Fruit fly (Drosophila melanogaster): Measurements from ENCODE around the gene CG6999.

Gene CG6999

DNA sequence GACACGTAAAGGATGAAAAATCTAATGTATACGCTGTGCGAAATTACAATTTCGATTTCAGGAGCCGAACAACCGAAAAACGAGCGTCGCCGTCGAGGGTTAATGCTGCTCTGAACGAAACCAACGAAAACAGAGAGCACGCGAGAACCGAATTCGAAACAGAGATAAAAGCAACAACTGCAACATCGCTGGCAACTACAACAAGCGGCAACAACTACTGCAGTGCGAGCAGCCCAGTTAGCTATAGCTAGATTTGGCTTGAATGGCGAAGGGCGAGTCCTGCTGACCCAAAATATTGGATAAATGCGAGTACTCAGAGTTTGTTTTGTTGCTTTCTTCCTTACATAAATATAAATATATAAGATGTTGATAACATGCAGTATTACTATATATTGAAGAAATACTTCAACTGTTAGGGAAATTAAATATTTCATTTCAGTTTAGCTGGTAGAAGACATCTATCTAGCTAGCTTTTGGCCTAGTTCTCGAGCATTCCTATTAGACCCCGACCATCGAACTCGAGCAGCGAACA is 46.8 kb downstream of the CG6999 start, which contains the start of gene fend (continued):
- no peak for TF ChIP-seq CG11294 (GFP tag; IDR thresholded peaks at IDR 0.05)
- peak; percentile 40 for TF ChIP-seq CG10669 (GFP tag; optimal IDR thresholded peaks at IDR 0.05)
- TF ChIP-seq Eip75B (GFP tag; optimal IDR thresholded peaks at IDR 0.05) = no peak
- TF ChIP-seq net (GFP tag; optimal IDR thresholded peaks at IDR 0.05) = peak; percentile 32
- no peak for TF ChIP-seq CG1621 (tag; optimal IDR thresholded peaks at IDR 0.05)
- no peak for TF ChIP-seq CG11762 (GFP tag; optimal IDR thresholded peaks at IDR 0.05; ENCODE audit: insufficient read depth)
- no peak for TF ChIP-seq cyc (GFP tag; optimal IDR thresholded peaks at IDR 0.05)
- TF ChIP-seq CG7368 (GFP tag; optimal IDR thresholded peaks at IDR 0.05) = no peak
- TF ChIP-seq dsx (GFP tag; optimal IDR thresholded peaks at IDR 0.05; ENCODE audit: poor library complexity, severe bottlenecking) = peak; percentile 24
- peak; percentile 49 for TF ChIP-seq CG6808 (GFP tag; optimal IDR thresholded peaks at IDR 0.05)
- TF ChIP-seq fd59A (GFP tag; optimal IDR thresholded peaks at IDR 0.05) = no peak
- TF ChIP-seq CG32006 (GFP tag; optimal IDR thresholded peaks at IDR 0.05) = peak; percentile 56
- TF ChIP-seq Sox15 (GFP tag; optimal IDR thresholded peaks at IDR 0.05) = no peak
- TF ChIP-seq spab (GFP tag; optimal IDR thresholded peaks at IDR 0.05) = no peak
- TF ChIP-seq CG8632 (GFP tag; optimal IDR thresholded peaks at IDR 0.05) = no peak

DNA sequence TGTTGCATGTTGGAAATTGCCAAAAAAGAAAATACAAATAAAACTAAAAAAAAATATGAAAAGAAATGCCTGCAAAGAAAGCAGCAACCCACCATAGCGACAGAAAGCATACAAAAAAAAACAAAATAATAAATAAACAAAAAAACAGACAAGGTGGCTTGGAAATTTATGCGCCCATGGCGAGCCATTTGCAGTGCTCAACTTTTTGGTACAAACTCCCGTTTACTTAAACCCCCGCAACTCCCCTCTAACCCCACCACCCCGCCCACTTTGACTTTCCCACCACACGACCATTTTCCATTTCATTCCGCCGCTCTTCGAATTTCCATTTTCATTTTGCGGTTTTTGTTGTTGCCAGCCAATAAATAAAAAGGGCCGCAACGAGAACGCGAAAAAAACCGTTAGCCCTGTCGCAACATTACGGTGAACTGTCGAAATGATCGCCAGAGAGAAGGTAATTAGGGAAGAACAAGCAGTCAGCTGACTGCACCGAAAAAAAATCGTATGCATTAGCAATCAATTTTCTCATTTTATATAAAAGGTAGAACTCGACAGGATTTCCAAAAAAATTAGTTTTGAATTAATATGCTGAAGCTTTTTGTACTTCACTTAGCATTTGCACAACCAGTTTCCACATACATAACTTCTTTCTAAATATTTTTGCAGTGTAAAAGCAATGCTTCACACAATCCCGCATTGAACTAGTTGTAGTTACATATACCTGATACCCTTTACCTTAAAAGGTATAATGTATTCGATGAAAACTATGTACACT is 48.8 kb downstream of the CG6999 start:
- TF ChIP-seq CG6792 (GFP tag; optimal IDR thresholded peaks at IDR 0.05) (no peak), CG15336 (GFP tag; IDR thresholded peaks at IDR 0.05) (peak; percentile 54), CG9139 (GFP tag; optimal IDR thresholded peaks at IDR 0.05) (no peak), topi (GFP tag; optimal IDR thresholded peaks at IDR 0.05) (no peak), CG10631 (GFP tag; optimal IDR thresholded peaks at IDR 0.05) (no peak), vri (GFP tag; optimal IDR thresholded peaks at IDR 0.05) (no peak), CG10669 (GFP tag; optimal IDR thresholded peaks at IDR 0.05) (no peak), CG3919 (GFP tag; optimal IDR thresholded peaks at IDR 0.05) (peak; percentile 18), Blimp-1 (GFP tag; optimal IDR thresholded peaks at IDR 0.05) (no peak), svp (GFP tag) (peak; percentile 27), CG11902 (GFP tag; optimal IDR thresholded peaks at IDR 0.05) (no peak), Eip93F (GFP tag; optimal IDR thresholded peaks at IDR 0.05) (no peak), CG31627 (GFP tag; optimal IDR thresholded peaks at IDR 0.05) (peak; percentile 10), OdsH (GFP tag; optimal IDR thresholded peaks at IDR 0.05) (peak; percentile 22), net (GFP tag; optimal IDR thresholded peaks at IDR 0.05) (no peak), Eip78C (GFP tag) (peak; percentile 81), CG1621 (tag; optimal IDR thresholded peaks at IDR 0.05) (no peak), CG7368 (GFP tag; optimal IDR thresholded peaks at IDR 0.05) (no peak), fd59A (GFP tag; optimal IDR thresholded peaks at IDR 0.05) (no peak), CG11294 (GFP tag; IDR thresholded peaks at IDR 0.05) (0 out of 2 replicates have a peak, but pooled peaks have one; percentile 9), fd85E (GFP tag; optimal IDR thresholded peaks at IDR 0.05) (no peak), Met (GFP tag; optimal IDR thresholded peaks at IDR 0.05) (no peak), CG32006 (GFP tag; optimal IDR thresholded peaks at IDR 0.05) (peak; percentile 50), Eip75B (GFP tag; optimal IDR thresholded peaks at IDR 0.05) (no peak), CG3032 (tag; optimal IDR thresholded peaks at IDR 0.05) (no peak), CG16779 (tag; optimal IDR thresholded peaks at IDR 0.05) (no peak), Hr39 (GFP tag; optimal IDR thresholded peaks at IDR 0.05) (peak; percentile 14), Sox15 (GFP tag; optimal IDR thresholded peaks at IDR 0.05) (no peak), Lpt (GFP tag; optimal IDR thresholded peaks at IDR 0.05) (no peak), Ets21C (GFP tag; optimal IDR thresholded peaks at IDR 0.05) (no peak), Hr4 (GFP tag; optimal IDR thresholded peaks at IDR 0.05) (peak; percentile 40), CG34406 (GFP tag; optimal IDR thresholded peaks at IDR 0.05) (no peak), esn (GFP tag; optimal IDR thresholded peaks at IDR 0.05) (no peak), fkh (GFP tag; optimal IDR thresholded peaks at IDR 0.05) (no peak), Sox14 (GFP tag; optimal IDR thresholded peaks at IDR 0.05) (no peak), Hr38 (GFP tag; optimal IDR thresholded peaks at IDR 0.05) (no peak), CG6854 (GFP tag; optimal IDR thresholded peaks at IDR 0.05) (no peak), lz (GFP tag; optimal IDR thresholded peaks at IDR 0.05) (no peak), ss (GFP tag; optimal IDR thresholded peaks at IDR 0.05) (peak in 1 of 2 experiments; percentile 32), pdm3 (GFP tag; optimal IDR thresholded peaks at IDR 0.05) (peak; percentile 10), CG6163 (GFP tag; IDR thresholded peaks at IDR 0.05) (0 out of 3 replicates have a peak, but pooled peaks have one; percentile 14), dsx (GFP tag; optimal IDR thresholded peaks at IDR 0.05; ENCODE audit: poor library complexity, severe bottlenecking) (no peak)

All from whole organism, prepupa.